Worm (Caenorhabditis elegans): ENCODE results near the gene attf-3.

Gene attf-3

DNA sequence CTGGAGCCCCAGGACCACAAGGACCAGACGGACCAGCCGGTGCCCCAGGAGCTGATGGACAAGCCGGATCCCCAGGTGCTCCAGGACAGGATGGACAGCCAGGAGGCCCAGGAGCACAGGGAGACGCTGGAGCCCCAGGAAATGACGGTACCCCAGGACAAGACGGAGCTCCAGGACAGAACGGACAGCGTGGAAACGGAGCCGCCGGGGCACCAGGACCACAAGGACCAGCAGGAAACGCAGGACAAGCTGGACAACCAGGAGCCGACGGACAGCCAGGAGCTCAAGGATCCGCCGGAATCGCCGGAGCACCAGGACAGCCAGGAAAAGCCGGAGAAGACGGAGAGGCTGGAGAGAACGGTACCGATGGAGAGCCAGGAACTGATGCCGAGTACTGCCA, 44.7 kb downstream of the attf-3 start:
- TF ChIP-seq aly-1 (tag; optimal IDR thresholded peaks at IDR 0.05) (no peak), tbx-11 (GFP tag; IDR thresholded peaks at IDR 0.05) (no peak), hmg-4 (GFP tag; optimal IDR thresholded peaks at IDR 0.05) (peak; percentile 4), ceh-13 (GFP tag; optimal IDR thresholded peaks at IDR 0.05) (no peak), ets-7 (tag; optimal IDR thresholded peaks at IDR 0.05) (no peak), B0310.2 (tag; optimal IDR thresholded peaks at IDR 0.05) (no peak), hnd-1 (tag; optimal IDR thresholded peaks at IDR 0.05) (no peak), ama-1 (optimal IDR thresholded peaks at IDR 0.05) (no peak)

DNA sequence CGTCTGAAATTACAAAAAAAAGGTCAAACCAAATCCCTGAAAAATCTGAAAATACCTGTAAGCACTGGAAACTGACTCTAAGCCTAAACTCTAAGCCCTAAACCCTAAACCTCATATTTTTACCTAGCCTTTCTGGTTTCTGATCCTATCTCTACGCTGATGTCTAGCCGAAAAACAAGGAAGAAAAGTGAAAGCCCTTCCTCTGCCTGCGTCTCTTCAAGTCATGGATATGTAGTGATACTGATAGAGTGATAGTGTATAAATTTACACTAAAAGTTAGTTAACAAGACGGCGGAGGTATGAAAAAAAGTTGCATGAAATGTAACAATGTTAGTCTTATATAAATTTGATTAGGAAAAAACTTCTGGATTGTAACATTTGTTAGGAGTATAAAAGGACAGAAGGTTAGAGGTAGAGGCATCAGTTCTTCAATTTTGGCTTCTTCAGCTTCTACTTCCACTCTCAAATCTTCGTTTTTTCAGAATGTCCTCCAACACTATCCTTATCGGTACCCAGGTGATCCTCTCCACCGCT, 45.5 kb downstream of the attf-3 start, which contains the start of gene col-88:
Gene col-88 (plus strand): TSS at position 484 of the 534 bp plus-strand sequence.
- no peak for TF ChIP-seq ceh-13 (GFP tag; optimal IDR thresholded peaks at IDR 0.05)
- no peak for TF ChIP-seq tra-4 (tag; optimal IDR thresholded peaks at IDR 0.05)
- no peak for TF ChIP-seq pes-1 (GFP tag; IDR thresholded peaks at IDR 0.05)
- no peak for TF ChIP-seq B0310.2 (tag; optimal IDR thresholded peaks at IDR 0.05)
- TF ChIP-seq hnd-1 (tag; optimal IDR thresholded peaks at IDR 0.05) = no peak
- TF ChIP-seq F13C5.2 (tag; optimal IDR thresholded peaks at IDR 0.05) = no peak
- TF ChIP-seq ama-1 (optimal IDR thresholded peaks at IDR 0.05) = no peak
- TF ChIP-seq sea-1 (GFP tag; conservative IDR thresholded peaks at IDR 0.05) = no peak
- TF ChIP-seq aly-1 (tag; optimal IDR thresholded peaks at IDR 0.05) = no peak
- TF ChIP-seq hmg-4 (GFP tag; optimal IDR thresholded peaks at IDR 0.05) = no peak
- no peak for TF ChIP-seq ceh-36 (tag; optimal IDR thresholded peaks at IDR 0.05)
- no peak for TF ChIP-seq flt-1 (GFP tag; IDR thresholded peaks at IDR 0.05)
- TF ChIP-seq scrt-1 (GFP tag; IDR thresholded peaks at IDR 0.05) = no peak
- TF ChIP-seq tbx-11 (GFP tag; IDR thresholded peaks at IDR 0.05) = no peak
- no peak for TF ChIP-seq ets-7 (tag; optimal IDR thresholded peaks at IDR 0.05)

DNA sequence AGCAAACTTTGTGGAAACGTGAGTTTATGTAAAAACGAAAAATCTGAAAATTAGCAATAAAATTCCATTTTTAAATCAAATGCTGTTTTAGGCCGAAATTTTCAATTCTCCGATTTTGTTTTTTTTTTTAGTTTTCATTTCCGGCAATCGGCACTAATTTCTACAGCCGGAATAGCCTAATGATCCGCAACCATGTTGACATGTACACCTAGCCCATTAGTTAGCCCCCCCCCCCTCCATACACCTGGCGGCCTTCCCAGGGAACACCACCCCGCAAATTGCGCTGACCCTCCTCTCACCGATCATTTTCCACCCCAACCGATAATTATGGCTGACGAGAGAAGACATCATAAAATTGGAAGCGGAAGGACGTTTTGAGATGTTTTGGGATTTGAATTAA, 46.7 kb downstream of the attf-3 start:
- TF ChIP-seq sea-1 (GFP tag; conservative IDR thresholded peaks at IDR 0.05) (no peak), ets-7 (tag; optimal IDR thresholded peaks at IDR 0.05) (no peak), ama-1 (optimal IDR thresholded peaks at IDR 0.05) (no peak), tra-4 (tag; optimal IDR thresholded peaks at IDR 0.05) (no peak), pes-1 (GFP tag; IDR thresholded peaks at IDR 0.05) (no peak), aly-1 (tag; optimal IDR thresholded peaks at IDR 0.05) (no peak), B0310.2 (tag; optimal IDR thresholded peaks at IDR 0.05) (no peak), hmg-4 (GFP tag; optimal IDR thresholded peaks at IDR 0.05) (no peak), F13C5.2 (tag; optimal IDR thresholded peaks at IDR 0.05) (no peak), ceh-13 (GFP tag; optimal IDR thresholded peaks at IDR 0.05) (no peak)

DNA sequence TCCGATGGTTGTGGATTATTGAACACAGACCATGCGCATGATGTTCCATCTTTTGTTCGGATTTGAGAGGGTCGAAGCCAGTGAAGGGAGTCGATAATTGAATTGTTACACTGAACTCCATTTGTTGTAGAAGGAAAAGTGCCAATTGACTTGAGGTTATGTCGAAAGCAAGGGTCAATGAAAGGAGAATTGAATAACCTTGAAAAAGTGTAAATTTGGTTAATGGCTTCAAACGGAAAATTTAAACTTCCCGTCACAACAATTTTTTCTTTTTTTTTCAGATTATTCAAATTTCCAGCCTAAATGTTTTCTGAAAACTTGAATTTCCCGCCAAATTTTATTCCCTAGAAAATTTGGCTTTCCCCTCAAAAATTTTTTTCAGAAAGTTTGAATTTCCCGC, 48.1 kb downstream of the attf-3 start, which contains the start of gene clp-10:
Gene clp-10 (minus strand): TSS at position 101 of the 400 bp plus-strand sequence.
- TF ChIP-seq hmbx-1 (tag; optimal IDR thresholded peaks at IDR 0.05) (no peak), tra-4 (tag; optimal IDR thresholded peaks at IDR 0.05) (no peak), ceh-13 (GFP tag; optimal IDR thresholded peaks at IDR 0.05) (no peak), B0310.2 (tag; optimal IDR thresholded peaks at IDR 0.05) (no peak), scrt-1 (GFP tag; IDR thresholded peaks at IDR 0.05) (no peak), tbx-11 (GFP tag; IDR thresholded peaks at IDR 0.05) (no peak), hmg-4 (GFP tag; optimal IDR thresholded peaks at IDR 0.05) (no peak), F13C5.2 (tag; optimal IDR thresholded peaks at IDR 0.05) (no peak), pes-1 (GFP tag; IDR thresholded peaks at IDR 0.05) (no peak)

DNA sequence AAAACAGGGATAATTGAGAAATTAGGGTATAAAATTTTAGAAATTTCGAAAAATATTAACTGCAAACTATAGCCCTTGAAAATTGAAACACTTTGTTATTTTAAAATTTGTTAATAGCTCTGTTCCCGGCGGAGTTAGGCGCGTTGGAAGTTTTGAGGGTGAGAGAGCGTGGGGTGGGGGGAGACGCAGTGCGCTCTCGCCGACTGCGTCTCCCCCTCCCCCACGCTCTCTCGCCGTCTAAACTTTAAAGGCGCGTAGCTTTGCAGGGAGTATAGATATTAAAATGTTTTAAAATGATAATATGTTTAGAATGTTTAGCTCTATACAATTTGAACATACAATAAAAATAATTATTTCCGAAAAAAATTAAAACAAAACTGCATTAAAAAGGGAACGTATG, 52.9 kb downstream of the attf-3 start:
- TF ChIP-seq ceh-13 (GFP tag; optimal IDR thresholded peaks at IDR 0.05) = no peak
- no peak for TF ChIP-seq hnd-1 (tag; optimal IDR thresholded peaks at IDR 0.05)
- TF ChIP-seq ets-7 (tag; optimal IDR thresholded peaks at IDR 0.05) = no peak
- TF ChIP-seq B0310.2 (tag; optimal IDR thresholded peaks at IDR 0.05) = no peak
- TF ChIP-seq tbx-11 (GFP tag; IDR thresholded peaks at IDR 0.05) = no peak
- no peak for TF ChIP-seq aly-1 (tag; optimal IDR thresholded peaks at IDR 0.05)
- TF ChIP-seq flt-1 (GFP tag; IDR thresholded peaks at IDR 0.05) = no peak

DNA sequence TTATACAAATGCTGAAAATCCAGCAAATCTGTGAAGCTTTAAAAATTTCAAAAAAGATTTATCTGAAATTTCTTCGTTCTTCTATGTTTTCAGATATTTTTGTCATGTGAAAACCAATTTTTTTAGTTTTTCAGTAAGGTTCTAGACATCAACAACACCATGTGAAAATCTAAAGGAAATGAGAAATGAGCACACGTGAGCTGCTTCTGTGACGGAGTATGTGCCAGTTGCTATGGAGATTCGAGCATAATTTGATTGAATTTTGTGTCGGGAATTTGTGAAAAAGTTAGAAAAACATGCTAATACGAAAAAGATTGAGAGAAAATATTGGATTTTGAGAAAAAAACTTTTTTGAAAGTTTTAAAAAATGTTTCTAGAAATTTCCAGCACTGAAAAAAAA, 54.6 kb downstream of the attf-3 start:
- TF ChIP-seq ceh-36 (tag; optimal IDR thresholded peaks at IDR 0.05) (no peak), pes-1 (GFP tag; IDR thresholded peaks at IDR 0.05) (no peak), ceh-13 (GFP tag; optimal IDR thresholded peaks at IDR 0.05) (no peak), F13C5.2 (tag; optimal IDR thresholded peaks at IDR 0.05) (no peak), flt-1 (GFP tag; IDR thresholded peaks at IDR 0.05) (no peak), tbx-37 (GFP tag; conservative IDR thresholded peaks at IDR 0.05) (no peak), tbx-11 (GFP tag; IDR thresholded peaks at IDR 0.05) (no peak), ama-1 (optimal IDR thresholded peaks at IDR 0.05) (no peak)

DNA sequence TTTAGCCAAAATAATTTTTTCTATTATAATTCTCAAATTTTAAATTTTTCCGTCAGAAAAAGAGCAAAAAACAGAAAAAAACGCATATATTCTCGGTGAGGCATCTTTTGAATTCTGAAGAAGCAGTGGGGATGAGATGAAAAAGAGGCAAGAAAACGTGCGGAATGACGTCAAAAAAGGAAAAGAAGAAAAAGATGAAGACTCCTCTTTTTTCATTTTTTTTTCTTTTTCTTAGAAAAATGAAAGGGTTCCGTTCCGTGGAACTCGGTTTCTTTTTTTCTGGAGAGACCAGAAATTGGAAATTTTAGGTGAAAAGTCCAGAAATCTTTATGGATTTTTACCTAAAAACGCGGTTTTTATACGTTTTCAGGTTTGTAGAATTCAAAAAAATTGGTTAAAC, 55.8 kb downstream of the attf-3 start:
- TF ChIP-seq aly-1 (tag; optimal IDR thresholded peaks at IDR 0.05) = no peak
- TF ChIP-seq hmbx-1 (tag; optimal IDR thresholded peaks at IDR 0.05) = no peak
- TF ChIP-seq hmg-4 (GFP tag; optimal IDR thresholded peaks at IDR 0.05) = no peak
- no peak for TF ChIP-seq ceh-13 (GFP tag; optimal IDR thresholded peaks at IDR 0.05)
- no peak for TF ChIP-seq ceh-36 (tag; optimal IDR thresholded peaks at IDR 0.05)
- TF ChIP-seq tbx-11 (GFP tag; IDR thresholded peaks at IDR 0.05) = no peak
- TF ChIP-seq hnd-1 (tag; optimal IDR thresholded peaks at IDR 0.05) = no peak
- no peak for TF ChIP-seq pes-1 (GFP tag; IDR thresholded peaks at IDR 0.05)

DNA sequence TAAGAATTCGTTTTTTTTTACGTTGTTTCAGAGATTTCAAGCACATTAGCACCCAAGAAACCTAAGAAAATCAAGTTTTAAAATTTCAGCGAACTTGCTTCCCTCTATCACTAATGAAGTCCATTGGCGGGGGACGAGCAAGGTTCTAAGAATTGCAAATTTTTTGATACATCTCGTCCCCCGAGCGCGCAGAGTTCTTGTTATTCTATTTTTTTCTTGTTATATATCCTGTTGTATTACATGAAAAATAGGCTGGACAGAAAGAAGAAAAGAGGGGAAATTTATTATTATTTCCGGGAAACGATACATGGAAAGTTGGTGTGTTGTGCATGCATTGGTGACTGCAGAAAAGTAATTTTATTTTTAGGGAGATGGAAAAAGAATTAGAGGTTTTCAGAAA, 56.6 kb downstream of the attf-3 start:
- no peak for TF ChIP-seq hmbx-1 (tag; optimal IDR thresholded peaks at IDR 0.05)
- TF ChIP-seq pes-1 (GFP tag; IDR thresholded peaks at IDR 0.05) = no peak
- TF ChIP-seq scrt-1 (GFP tag; IDR thresholded peaks at IDR 0.05) = no peak
- no peak for TF ChIP-seq tra-4 (tag; optimal IDR thresholded peaks at IDR 0.05)
- no peak for TF ChIP-seq aly-1 (tag; optimal IDR thresholded peaks at IDR 0.05)
- TF ChIP-seq ceh-13 (GFP tag; optimal IDR thresholded peaks at IDR 0.05) = no peak
- no peak for TF ChIP-seq F13C5.2 (tag; optimal IDR thresholded peaks at IDR 0.05)
- no peak for TF ChIP-seq flt-1 (GFP tag; IDR thresholded peaks at IDR 0.05)
- no peak for TF ChIP-seq ceh-36 (tag; optimal IDR thresholded peaks at IDR 0.05)
- TF ChIP-seq B0310.2 (tag; optimal IDR thresholded peaks at IDR 0.05) = no peak
- no peak for TF ChIP-seq ets-7 (tag; optimal IDR thresholded peaks at IDR 0.05)
- no peak for TF ChIP-seq hmg-4 (GFP tag; optimal IDR thresholded peaks at IDR 0.05)
- TF ChIP-seq hnd-1 (tag; optimal IDR thresholded peaks at IDR 0.05) = no peak
- TF ChIP-seq tbx-37 (GFP tag; conservative IDR thresholded peaks at IDR 0.05) = no peak
- no peak for TF ChIP-seq ama-1 (optimal IDR thresholded peaks at IDR 0.05)
